Fruit fly (Drosophila melanogaster) whole organism: ENCODE data around the gene Gld.

ENCODE experiments used
- EcR ChIP-seq, 2 experiments: fragments of >200 bp; optimal IDR thresholded peaks; 2 replicates each; lab custom pipeline; 2017; ENCODE audit warnings: missing biosample characterization in 2 of 2, missing genetic modification characterization in 2 of 2, missing genetic modification reagents in 2 of 2
- usp ChIP-seq: fragments of >200 bp; optimal IDR thresholded peaks from 2 replicates; lab custom pipeline; 2017; ENCODE audit warnings: missing biosample characterization, missing genetic modification characterization, mixed read lengths

DNA sequence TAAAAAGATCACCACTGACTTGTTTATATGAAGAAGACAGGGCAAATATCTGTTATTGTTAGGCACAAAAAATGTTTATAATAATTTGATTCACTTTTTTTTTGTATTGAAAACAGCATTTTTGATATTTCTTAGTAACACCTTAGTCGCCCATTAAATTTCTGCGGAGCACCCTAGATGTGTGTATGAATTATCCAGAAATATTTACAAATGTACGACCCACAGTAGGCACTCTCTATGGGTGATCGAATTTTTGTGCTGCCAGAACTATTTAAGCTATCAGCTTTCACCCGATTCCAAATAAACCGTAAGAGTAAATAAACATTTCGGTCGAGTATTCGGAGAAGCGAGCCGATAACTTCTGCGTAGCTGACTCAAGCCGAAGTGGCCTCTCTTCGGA lies 20.2 kb upstream of the Gld start, which contains the start of gene RacGAP84C:
- TF ChIP-seq EcR (GFP tag; optimal IDR thresholded peaks at IDR 0.05; lab: Kevin White, UChicago) (no peak), usp (GFP tag; lab: Kevin White, UChicago) (no peak)
